Fruit fly (Drosophila melanogaster) Kc167 (cell line): ENCODE results near the gene CG43732.

Experiments used
- h ChIP-seq: fragments of >200 bp; optimal IDR thresholded peaks from 3 replicates; lab custom pipeline; 2018; ENCODE audit warnings: missing external identifiers
- psq ChIP-seq: fragments of >200 bp; optimal IDR thresholded peaks from 2 replicates; lab custom pipeline; 2017; ENCODE audit warnings: missing external identifiers
- ttk ChIP-seq: sonication (Bioruptor generic); optimal IDR thresholded peaks from 2 replicates; lab custom pipeline; 2017; ENCODE audit warnings: missing external identifiers

DNA sequence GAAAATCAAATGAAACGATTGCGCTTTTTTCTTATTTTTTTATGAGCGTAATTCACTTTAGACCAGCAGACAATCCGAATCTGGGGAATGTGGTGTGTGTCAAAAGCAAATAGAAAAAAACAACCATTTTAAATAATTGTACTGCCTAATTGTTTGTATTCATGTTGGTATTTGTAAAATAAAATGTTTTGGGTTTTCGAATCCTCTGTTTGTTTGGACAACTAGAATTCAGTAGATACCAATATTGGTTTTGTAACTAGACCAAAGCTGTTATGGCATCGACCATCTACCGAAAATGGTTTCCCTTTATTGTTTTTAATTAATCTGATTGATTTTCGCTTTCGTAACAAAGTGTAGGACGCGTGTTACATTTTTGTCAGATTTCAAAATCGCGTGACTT lies 60.9 kb downstream of the CG43732 start:
- TF ChIP-seq psq (lab: Kevin White, UChicago) (no peak), h (no peak), ttk (no peak)
